Worm (Caenorhabditis elegans) whole organism, L1 larva: ENCODE measurements around the gene mlp-1.

Experiments
- C16A3.4 ChIP-seq: fragments of 150-350 bp; optimal IDR thresholded peaks from 2 replicates; lab custom pipeline; 2014; ENCODE audit warnings: missing biosample characterization, missing genetic modification characterization
- F16B12.6 ChIP-seq: fragments of 150-350 bp; optimal IDR thresholded peaks from 2 replicates; lab custom pipeline; 2014; ENCODE audit warnings: missing biosample characterization, missing genetic modification characterization
- aly-2 ChIP-seq: fragments of 150-350 bp; optimal IDR thresholded peaks from 2 replicates; lab custom pipeline; 2014; ENCODE audit warnings: missing biosample characterization, missing genetic modification characterization
- ama-1 ChIP-seq: fragments of 150-350 bp; optimal IDR thresholded peaks from 2 replicates; lab custom pipeline; 2014
- ceh-63 ChIP-seq: fragments of 200-800 bp; sonication (Bioruptor generic); optimal IDR thresholded peaks from 2 replicates; lab custom pipeline; 2018; ENCODE audit warnings: mild to moderate bottlenecking, missing genetic modification characterization, missing compliant biosample characterization
- ceh-8 ChIP-seq: fragments of 200-800 bp; sonication (Bioruptor generic); optimal IDR thresholded peaks from 2 replicates; lab custom pipeline; 2018; ENCODE audit warnings: mild to moderate bottlenecking, missing genetic modification characterization, moderate library complexity, missing compliant biosample characterization
- ceh-82 ChIP-seq, 3 experiments: fragments of 150-350 bp in 1 of 3; sonication (generic microtip) in 2 of 3; optimal IDR thresholded peaks; 2 replicates each; lab custom pipeline; 2014 to 2017; ENCODE audit warnings: missing biosample characterization in 3 of 3, missing genetic modification characterization in 3 of 3
- ces-1 ChIP-seq: fragments of 150-350 bp; optimal IDR thresholded peaks from 2 replicates; lab custom pipeline; 2014; ENCODE audit warnings: missing biosample characterization, missing genetic modification reagents, missing genetic modification characterization
- dpl-1 ChIP-seq, 3 experiments: fragments of 150-350 bp in 2 of 3; sonication (generic microtip) in 1 of 3; optimal IDR thresholded peaks; 2 replicates each; lab custom pipeline; 2014 to 2017; ENCODE audit warnings: missing biosample characterization in 3 of 3, missing genetic modification characterization in 3 of 3, missing genetic modification reagents in 3 of 3
- dsc-1 ChIP-seq: sonication (generic microtip); optimal IDR thresholded peaks from 2 replicates; lab custom pipeline; 2016; ENCODE audit warnings: mild to moderate bottlenecking, missing genetic modification characterization, missing compliant biosample characterization
- efl-1 ChIP-seq, 4 experiments: fragments of 150-350 bp; optimal IDR thresholded peaks in 3 of 4; peaks in 1 of 4; 1 replicate in 1 of 4; 2 replicates in 3 of 4; lab custom pipeline; 2014; ENCODE audit warnings: missing biosample characterization in 2 of 4, missing genetic modification characterization in 2 of 4, missing genetic modification reagents in 2 of 4
- egl-27 ChIP-seq, 2 experiments: fragments of 150-350 bp in 1 of 2; sonication (generic microtip); optimal IDR thresholded peaks; 3 replicates each; lab custom pipeline; 2017 to 2018; ENCODE audit warnings: missing biosample characterization in 2 of 2, missing genetic modification characterization in 2 of 2, missing genetic modification reagents in 2 of 2
- elt-3 ChIP-seq, 6 experiments: fragments of 150-350 bp in 1 of 6; sonication (generic microtip); optimal IDR thresholded peaks; 2 replicates each; lab custom pipeline; 2017 to 2018; ENCODE audit warnings: missing biosample characterization in 6 of 6, missing genetic modification characterization in 6 of 6, inconsistent platforms in 1 of 6
- fkh-4 ChIP-seq: sonication (generic microtip); optimal IDR thresholded peaks from 2 replicates; lab custom pipeline; 2016; ENCODE audit warnings: missing compliant biosample characterization, missing genetic modification characterization, borderline replicate concordance
- grh-1 ChIP-seq: fragments of 200-800 bp; sonication (Bioruptor generic); IDR thresholded peaks from 2 replicates; pipeline ENCODE4 v1.3.6; 2022; ENCODE audit warnings: missing genetic modification reagents, missing genetic modification characterization, missing compliant biosample characterization
- irx-1 ChIP-seq: sonication (generic microtip); optimal IDR thresholded peaks from 2 replicates; lab custom pipeline; 2016; ENCODE audit warnings: missing genetic modification characterization, missing compliant biosample characterization
- isw-1 ChIP-seq: fragments of 200-800 bp; sonication (Bioruptor generic); IDR thresholded peaks from 2 replicates; pipeline ENCODE4 v1.3.6; 2022; ENCODE audit warnings: missing genetic modification characterization, missing compliant biosample characterization
- jun-1 ChIP-seq: fragments of 150-350 bp; optimal IDR thresholded peaks from 2 replicates; lab custom pipeline; 2014; ENCODE audit warnings: missing biosample characterization, missing genetic modification reagents, missing genetic modification characterization
- lin-15B ChIP-seq: fragments of 150-350 bp; sonication (generic microtip); optimal IDR thresholded peaks from 3 replicates; lab custom pipeline; 2014; ENCODE audit warnings: missing biosample characterization, missing genetic modification characterization
- lin-35 ChIP-seq, 2 experiments: fragments of 150-350 bp; optimal IDR thresholded peaks; 2 replicates each; lab custom pipeline; 2014; ENCODE audit warnings: missing biosample characterization in 2 of 2, missing genetic modification characterization in 2 of 2, missing genetic modification reagents in 2 of 2
- lin-39 ChIP-seq: fragments of 150-350 bp; optimal IDR thresholded peaks from 2 replicates; lab custom pipeline; 2014; ENCODE audit warnings: missing biosample characterization, missing genetic modification reagents, missing genetic modification characterization
- lsy-2 ChIP-seq, 2 experiments: fragments of 150-350 bp; optimal IDR thresholded peaks; 2 replicates each; lab custom pipeline; 2014; ENCODE audit warnings: missing biosample characterization in 2 of 2, missing genetic modification characterization in 2 of 2
- mdl-1 ChIP-seq, 2 experiments: fragments of 150-350 bp; optimal IDR thresholded peaks; 2 replicates each; lab custom pipeline; 2014 to 2017; ENCODE audit warnings: missing biosample characterization in 2 of 2, missing genetic modification characterization in 2 of 2, inconsistent platforms in 1 of 2
- nhr-12 ChIP-seq: sonication (generic microtip); optimal IDR thresholded peaks from 2 replicates; lab custom pipeline; 2017; ENCODE audit warnings: missing biosample characterization, missing genetic modification characterization
- nhr-19 ChIP-seq: fragments of 200-800 bp; sonication (Bioruptor generic); conservative IDR thresholded peaks from 2 replicates; pipeline ENCODE4 v1.3.6; 2022; ENCODE audit warnings: missing genetic modification characterization, missing compliant biosample characterization
- nhr-20 ChIP-seq: sonication (generic microtip); optimal IDR thresholded peaks from 2 replicates; lab custom pipeline; 2016; ENCODE audit warnings: mild to moderate bottlenecking, missing genetic modification characterization, missing compliant biosample characterization
- nhr-85 ChIP-seq: sonication (generic microtip); peaks from one replicate; lab custom pipeline; 2016; ENCODE audit warnings: missing genetic modification characterization, inconsistent platforms, missing compliant biosample characterization
- rnt-1 ChIP-seq: sonication (generic microtip); optimal IDR thresholded peaks from 2 replicates; lab custom pipeline; 2016; ENCODE audit warnings: mild to moderate bottlenecking, missing genetic modification characterization, moderate library complexity, missing compliant biosample characterization
- snu-23 ChIP-seq: sonication (generic microtip); optimal IDR thresholded peaks from 2 replicates; lab custom pipeline; 2016; ENCODE audit warnings: missing genetic modification characterization, missing compliant biosample characterization
- sox-4 ChIP-seq: sonication (generic microtip); optimal IDR thresholded peaks from 2 replicates; lab custom pipeline; 2016; ENCODE audit warnings: missing genetic modification characterization, missing compliant biosample characterization
- sup-37 ChIP-seq: fragments of 200-800 bp; sonication (Bioruptor generic); optimal IDR thresholded peaks from 2 replicates; lab custom pipeline; 2018; ENCODE audit warnings: mild to moderate bottlenecking, missing genetic modification characterization, missing compliant biosample characterization
- swsn-7 ChIP-seq: sonication (generic microtip); optimal IDR thresholded peaks from 2 replicates; lab custom pipeline; 2016; ENCODE audit warnings: missing genetic modification characterization, missing compliant biosample characterization
- unc-130 ChIP-seq: fragments of 150-350 bp; optimal IDR thresholded peaks from 2 replicates; lab custom pipeline; 2017; ENCODE audit warnings: missing biosample characterization, missing genetic modification characterization, inconsistent platforms
- unc-30 ChIP-seq: sonication (generic microtip); optimal IDR thresholded peaks from 2 replicates; lab custom pipeline; 2017; ENCODE audit warnings: missing biosample characterization, missing genetic modification characterization
- vab-15 ChIP-seq: sonication (generic microtip); optimal IDR thresholded peaks from 2 replicates; lab custom pipeline; 2017; ENCODE audit warnings: missing genotype, mild to moderate bottlenecking, missing genetic modification characterization, missing compliant biosample characterization
- xbp-1 ChIP-seq: sonication (generic microtip); optimal IDR thresholded peaks from 2 replicates; lab custom pipeline; 2016; ENCODE audit warnings: missing genetic modification characterization, missing compliant biosample characterization
- ztf-4 ChIP-seq: fragments of 150-350 bp; optimal IDR thresholded peaks from 2 replicates; lab custom pipeline; 2014; ENCODE audit warnings: missing biosample characterization, missing genetic modification characterization

The mlp-1 gene

ce11 chrIII:5975005-5975730 is at the start of gene mlp-1:
mlp-1 (minus strand) TSS chrIII:5975055.
- no peak for TF ChIP-seq jun-1 (tag; lab: Kevin White, UChicago)
- TF ChIP-seq lin-39 (tag; lab: Kevin White, UChicago), result no peak
- TF ChIP-seq mdl-1 (tag; optimal IDR thresholded peaks at IDR 0.05; lab: Kevin White, UChicago), result no peak
- TF ChIP-seq egl-27 (tag; optimal IDR thresholded peaks at IDR 0.05; lab: Kevin White, UChicago), result no peak
- no peak for TF ChIP-seq nhr-12 (tag; lab: Kevin White, UChicago)
- TF ChIP-seq ceh-8 (GFP tag; lab: Kevin White, UChicago), result no peak
- TF ChIP-seq xbp-1 (tag; lab: Kevin White, UChicago), result no peak
- TF ChIP-seq aly-2, result no peak
- TF ChIP-seq ceh-63 (GFP tag; lab: Kevin White, UChicago), result no peak
- no peak for TF ChIP-seq unc-30 (tag; lab: Kevin White, UChicago)
- no peak for TF ChIP-seq isw-1 (GFP tag; lab: Robert Waterston, UW)
- no peak for TF ChIP-seq ceh-82 (tag; optimal IDR thresholded peaks at IDR 0.05; lab: Kevin White, UChicago)
- TF ChIP-seq ztf-4 (tag; lab: Kevin White, UChicago), result no peak
- TF ChIP-seq ces-1, result no peak

- TF ChIP-seq F16B12.6 (tag; lab: Kevin White, UChicago) (peak; percentile 59), nhr-85 (peak; percentile 75), nhr-19 (peak; percentile 44), lsy-2 (tag; optimal IDR thresholded peaks at IDR 0.05; lab: Kevin White, UChicago) (peak in 1 of 2 experiments; percentile 78), lin-35 (GFP tag; optimal IDR thresholded peaks at IDR 0.05; lab: Kevin White, UChicago) (peak; percentile 63 to 77), lin-15B (tag; lab: Kevin White, UChicago) (peak; percentile 61), dpl-1 (GFP tag; optimal IDR thresholded peaks at IDR 0.05; lab: Kevin White, UChicago) (peak; percentile 57 to 74 (median 71)), rnt-1 (tag; lab: Kevin White, UChicago) (peak; percentile 64), sox-4 (tag; lab: Kevin White, UChicago) (no peak), dsc-1 (tag; lab: Kevin White, UChicago) (peak; percentile 1), C16A3.4 (tag; lab: Kevin White, UChicago) (peak; percentile 57), jun-1 (tag; lab: Kevin White, UChicago) (no peak), snu-23 (peak; percentile 58), isw-1 (GFP tag; lab: Robert Waterston, UW) (peak; percentile 24; the same call in 1 of the 2 replicates), vab-15 (no peak), ceh-82 (tag; optimal IDR thresholded peaks at IDR 0.05; lab: Kevin White, UChicago) (peak in 1 of 3 experiments; percentile 42), swsn-7 (tag; lab: Kevin White, UChicago) (peak; percentile 35), fkh-4 (tag; lab: Kevin White, UChicago) (no peak), nhr-20 (peak; percentile 32), unc-130 (tag; lab: Kevin White, UChicago) (peak; percentile 9), ama-1 (lab: Kevin White, UChicago) (no peak), irx-1 (tag; lab: Kevin White, UChicago) (peak; percentile 29), aly-2 (no peak), efl-1 (optimal IDR thresholded peaks at IDR 0.05; lab: Kevin White, UChicago) (peak; percentile 70 to 78), efl-1 (GFP tag; optimal IDR thresholded peaks at IDR 0.05 in 1 of 2; lab: Kevin White, UChicago) (peak; percentile 74 to 96), xbp-1 (tag; lab: Kevin White, UChicago) (peak; percentile 27), elt-3 (tag; optimal IDR thresholded peaks at IDR 0.05; lab: Kevin White, UChicago) (peak in 1 of 6 experiments; percentile 13), sup-37 (GFP tag; lab: Kevin White, UChicago) (no peak), ztf-4 (tag; lab: Kevin White, UChicago) (no peak), lin-39 (tag; lab: Kevin White, UChicago) (no peak), grh-1 (GFP tag; lab: Robert Waterston, UW) (no peak)
These were observed 44.8 kb upstream of the mlp-1 start, which contains the start of the genes npp-10 and cyk-3 for ce11 chrIII:6019512-6020209. npp-10 (minus strand) TSS chrIII:6019562. cyk-3 (plus strand) TSS chrIII:6020159.
